Fruit fly (Drosophila melanogaster): ENCODE measurements around the gene CG34447.

CG34447 gene

DNA sequence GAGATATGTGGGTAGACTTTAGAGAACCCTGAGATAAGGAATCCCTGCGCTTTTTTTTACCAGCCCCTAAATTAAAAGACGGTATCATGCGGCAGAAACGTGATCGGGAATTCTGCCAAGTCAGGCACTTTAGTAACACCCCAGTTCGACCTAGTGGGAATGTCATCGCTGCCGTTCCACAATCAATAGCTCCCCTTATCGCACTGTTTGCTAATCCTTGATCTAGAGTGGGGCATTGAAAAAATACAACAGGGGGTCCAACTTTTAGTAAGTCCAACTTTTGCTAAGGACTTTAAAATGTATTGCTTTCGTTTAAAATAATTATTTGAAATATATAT, 47.7 kb downstream of the CG34447 start:
- TF ChIP-seq CG8159 (tag; optimal IDR thresholded peaks at IDR 0.05), result no peak

DNA sequence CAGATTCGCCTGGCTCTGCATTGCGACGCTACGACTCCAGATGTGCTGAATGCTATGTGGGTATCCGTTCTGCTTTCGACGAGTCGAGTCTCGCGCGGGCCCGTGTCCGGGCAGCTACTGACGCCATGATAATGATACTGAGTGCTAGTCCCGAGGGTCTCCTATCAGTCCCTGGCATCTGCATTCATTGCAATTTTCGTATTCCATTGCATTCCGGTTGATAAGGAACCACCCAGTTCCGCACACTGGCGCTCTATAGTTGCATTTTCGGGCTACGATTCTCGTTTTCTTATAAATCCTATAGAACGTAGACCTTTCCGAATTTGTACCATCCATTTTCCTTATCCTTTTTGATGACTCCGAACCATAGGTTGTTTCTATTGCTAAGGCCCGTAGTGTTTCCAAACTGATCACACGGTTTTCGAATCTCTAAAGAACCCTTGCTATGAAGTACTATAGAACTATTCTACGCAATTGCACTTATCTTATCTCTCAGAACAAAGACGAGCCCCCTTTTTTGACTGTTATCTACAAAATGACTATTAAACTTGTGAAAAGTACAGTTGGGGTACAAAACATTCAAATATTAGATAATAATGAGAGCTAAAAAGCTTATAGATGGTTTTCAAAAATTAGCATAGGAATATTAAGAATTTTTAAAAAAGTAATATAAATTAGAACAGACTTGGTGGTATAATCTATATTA, 48.3 kb downstream of the CG34447 start, which contains the start of gene CG3597:
Gene CG3597 (minus strand): TSS at position 119 of the 706 bp plus-strand sequence.
- TF ChIP-seq CG34367 (tag; optimal IDR thresholded peaks at IDR 0.05), result no peak
- no peak for TF ChIP-seq CG12605 (GFP tag; IDR thresholded peaks at IDR 0.05)

DNA sequence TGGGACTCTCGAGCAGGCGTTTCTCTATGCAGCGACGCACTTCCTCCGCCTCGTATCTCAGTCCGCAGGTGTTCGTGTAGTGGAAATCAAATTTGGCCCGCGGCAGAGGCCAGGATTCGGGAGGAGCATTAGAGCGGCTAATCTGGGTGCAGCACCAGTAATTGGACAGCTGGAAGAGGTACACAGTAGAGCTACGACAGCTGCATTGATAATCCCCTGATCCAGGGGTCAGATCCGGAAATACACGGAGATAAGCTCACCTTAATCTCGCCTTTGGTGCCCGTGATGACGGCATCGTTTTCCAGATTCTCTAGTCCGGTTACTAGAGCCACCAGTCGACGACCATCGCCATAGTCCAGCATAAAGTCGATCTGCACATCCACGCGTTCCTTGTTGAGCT, 49.5 kb downstream of the CG34447 start:
- TF ChIP-seq CG8159 (tag; optimal IDR thresholded peaks at IDR 0.05) (no peak), CG13204 (GFP tag; optimal IDR thresholded peaks at IDR 0.05) (no peak), CG17806 (tag; optimal IDR thresholded peaks at IDR 0.05) (no peak), Snoo (tag; optimal IDR thresholded peaks at IDR 0.05) (no peak), Pif1B (GFP tag; optimal IDR thresholded peaks at IDR 0.05) (no peak)
